Fruit fly (Drosophila melanogaster) whole organism, prepupa: ENCODE data around the gene GNBP3.

Source experiments
- CG10631 ChIP-seq: fragments of 200-800 bp; sonication (Bioruptor generic); optimal IDR thresholded peaks from 2 replicates; lab custom pipeline; 2016; ENCODE audit warnings: missing biosample characterization, missing genetic modification characterization
- CG11762 ChIP-seq: fragments of 200-800 bp; sonication (Bioruptor generic); optimal IDR thresholded peaks from 3 replicates; lab custom pipeline; 2016; ENCODE audit warnings: missing biosample characterization, missing genetic modification characterization; ENCODE audit not compliant: insufficient read depth
- CG11902 ChIP-seq: fragments of 200-800 bp; sonication (Bioruptor generic); optimal IDR thresholded peaks from 3 replicates; lab custom pipeline; 2016; ENCODE audit warnings: missing biosample characterization, missing genetic modification characterization
- CG15336 ChIP-seq: fragments of 200-800 bp; sonication (Bioruptor generic); IDR thresholded peaks from 2 replicates; pipeline ENCODE4 v1.3.6; 2022; ENCODE audit warnings: missing biosample characterization, missing genetic modification characterization
- CG16779 ChIP-seq: fragments of 200-800 bp; sonication (Bioruptor generic); optimal IDR thresholded peaks from 3 replicates; lab custom pipeline; 2017; ENCODE audit warnings: missing biosample characterization, mild to moderate bottlenecking, missing genetic modification characterization
- CG3032 ChIP-seq: fragments of 200-800 bp; optimal IDR thresholded peaks from 2 replicates; lab custom pipeline; 2019; ENCODE audit warnings: missing biosample characterization, mild to moderate bottlenecking, missing genetic modification characterization, moderate library complexity
- CG32006 ChIP-seq: fragments of 200-800 bp; sonication (Bioruptor generic); optimal IDR thresholded peaks from 3 replicates; lab custom pipeline; 2017; ENCODE audit warnings: missing biosample characterization, mild to moderate bottlenecking, missing genetic modification characterization
- CG34406 ChIP-seq: fragments of 200-800 bp; sonication (Bioruptor generic); optimal IDR thresholded peaks from 3 replicates; lab custom pipeline; 2016; ENCODE audit warnings: missing biosample characterization, missing genetic modification characterization
- CG3919 ChIP-seq: fragments of 200-800 bp; sonication (Bioruptor generic); optimal IDR thresholded peaks from 3 replicates; lab custom pipeline; 2016; ENCODE audit warnings: missing biosample characterization, missing genetic modification characterization
- CG4318 ChIP-seq: fragments of 200-800 bp; sonication (Bioruptor generic); optimal IDR thresholded peaks from 3 replicates; lab custom pipeline; 2017; ENCODE audit warnings: missing biosample characterization, mild to moderate bottlenecking, missing genetic modification characterization
- CG6163 ChIP-seq: fragments of 200-800 bp; sonication (Bioruptor generic); IDR thresholded peaks from 3 replicates; pipeline ENCODE4 v1.3.6; 2022; ENCODE audit warnings: missing biosample characterization, missing genetic modification characterization
- CG6276 ChIP-seq: fragments of 200-800 bp; sonication (Bioruptor generic); optimal IDR thresholded peaks from 2 replicates; lab custom pipeline; 2017; ENCODE audit warnings: missing biosample characterization, mild to moderate bottlenecking, missing genetic modification characterization
- CG6792 ChIP-seq: fragments of 200-800 bp; sonication (Bioruptor generic); optimal IDR thresholded peaks from 3 replicates; lab custom pipeline; 2016; ENCODE audit warnings: missing biosample characterization, missing genetic modification characterization
- CG6808 ChIP-seq: fragments of 200-800 bp; sonication (Bioruptor generic); optimal IDR thresholded peaks from 3 replicates; lab custom pipeline; 2017; ENCODE audit warnings: missing biosample characterization, missing genetic modification characterization, mild to moderate bottlenecking, moderate library complexity, missing genetic modification reagents
- CG8632 ChIP-seq: fragments of 200-800 bp; sonication (Bioruptor generic); optimal IDR thresholded peaks from 3 replicates; lab custom pipeline; 2016; ENCODE audit warnings: missing biosample characterization, missing genetic modification characterization
- Ets21C ChIP-seq: fragments of 200-800 bp; sonication (Bioruptor generic); optimal IDR thresholded peaks from 3 replicates; lab custom pipeline; 2016; ENCODE audit warnings: missing biosample characterization, missing genetic modification characterization
- Lpt ChIP-seq: fragments of 200-800 bp; sonication (Bioruptor generic); optimal IDR thresholded peaks from 3 replicates; lab custom pipeline; 2016; ENCODE audit warnings: missing biosample characterization, missing genetic modification characterization
- Met ChIP-seq: fragments of 200-800 bp; sonication (Bioruptor generic); optimal IDR thresholded peaks from 3 replicates; lab custom pipeline; 2016; ENCODE audit warnings: missing biosample characterization, missing genetic modification characterization
- Smox ChIP-seq: fragments of 200-800 bp; sonication (Bioruptor generic); optimal IDR thresholded peaks from 3 replicates; lab custom pipeline; 2016; ENCODE audit warnings: missing biosample characterization, missing genetic modification characterization
- Sox102F ChIP-seq: fragments of 200-800 bp; sonication (Bioruptor generic); optimal IDR thresholded peaks from 2 replicates; lab custom pipeline; 2016; ENCODE audit warnings: missing biosample characterization, mild to moderate bottlenecking, missing genetic modification characterization
- Sox14 ChIP-seq: fragments of 200-800 bp; sonication (Bioruptor generic); optimal IDR thresholded peaks from 3 replicates; lab custom pipeline; 2016; ENCODE audit warnings: missing biosample characterization, missing genetic modification characterization
- achi ChIP-seq: fragments of 200-800 bp; sonication (Bioruptor generic); optimal IDR thresholded peaks from 3 replicates; lab custom pipeline; 2016; ENCODE audit warnings: missing biosample characterization, missing genetic modification characterization
- dac ChIP-seq: fragments of 200-800 bp; sonication (Bioruptor generic); optimal IDR thresholded peaks from 2 replicates; lab custom pipeline; 2017; ENCODE audit warnings: missing biosample characterization, mild to moderate bottlenecking, missing genetic modification characterization
- eg ChIP-seq: fragments of 200-800 bp; sonication (Bioruptor generic); IDR thresholded peaks from 3 replicates; pipeline ENCODE4 v1.3.6; 2022; ENCODE audit warnings: missing biosample characterization, missing genetic modification characterization
- esn ChIP-seq: fragments of 200-800 bp; sonication (Bioruptor generic); optimal IDR thresholded peaks from 2 replicates; lab custom pipeline; 2016; ENCODE audit warnings: missing biosample characterization, mild to moderate bottlenecking, missing genetic modification characterization, moderate library complexity
- fkh ChIP-seq: fragments of 200-800 bp; sonication (Bioruptor generic); optimal IDR thresholded peaks from 3 replicates; lab custom pipeline; 2017; ENCODE audit warnings: missing biosample characterization, mild to moderate bottlenecking, missing genetic modification characterization, moderate library complexity
- net ChIP-seq: fragments of 200-800 bp; sonication (Bioruptor generic); optimal IDR thresholded peaks from 3 replicates; lab custom pipeline; 2016; ENCODE audit warnings: missing biosample characterization, missing genetic modification characterization
- spab ChIP-seq: fragments of 200-800 bp; sonication (Bioruptor generic); optimal IDR thresholded peaks from 2 replicates; lab custom pipeline; 2017; ENCODE audit warnings: missing biosample characterization, mild to moderate bottlenecking, missing genetic modification characterization, missing genetic modification reagents
- ss ChIP-seq, 2 experiments: fragments of 200-800 bp; sonication (Bioruptor generic); optimal IDR thresholded peaks; 2 replicates in 1 of 2; 3 replicates in 1 of 2; lab custom pipeline; 2017 to 2018; ENCODE audit warnings: mild to moderate bottlenecking in 2 of 2, missing biosample characterization in 2 of 2, missing genetic modification characterization in 2 of 2, moderate library complexity in 1 of 2
- vri ChIP-seq: fragments of 200-800 bp; sonication (Bioruptor generic); optimal IDR thresholded peaks from 3 replicates; lab custom pipeline; 2016; ENCODE audit warnings: missing biosample characterization, mild to moderate bottlenecking, missing genetic modification characterization

GNBP3 gene

dm6 chr3L:8947848-8948494 is 6.8 kb upstream of the GNBP3 start:
- TF ChIP-seq spab (GFP tag; lab: Kevin White, UChicago), result no peak
- no peak for TF ChIP-seq CG10631 (GFP tag; lab: Kevin White, UChicago)
- TF ChIP-seq net (GFP tag; lab: Kevin White, UChicago), result peak; percentile 55
- peak; percentile 58 for TF ChIP-seq fkh (GFP tag; lab: Kevin White, UChicago)

dm6 chr3L:8949823-8950222 is 5.0 kb upstream of the GNBP3 start:
- TF ChIP-seq CG11762 (GFP tag; lab: Kevin White, UChicago), result no peak
- TF ChIP-seq CG10631 (GFP tag; lab: Kevin White, UChicago), result no peak
- TF ChIP-seq Met (GFP tag; lab: Kevin White, UChicago), result no peak
- no peak for TF ChIP-seq ss (GFP tag; optimal IDR thresholded peaks at IDR 0.05; lab: Kevin White, UChicago)
- TF ChIP-seq CG3032 (tag; lab: Kevin White, UChicago), result no peak
- no peak for TF ChIP-seq esn (GFP tag; lab: Kevin White, UChicago)
- TF ChIP-seq Lpt, result no peak
- TF ChIP-seq Sox102F, result no peak

- TF ChIP-seq CG6163 (no peak), Smox (GFP tag; lab: Kevin White, UChicago) (no peak), CG15336 (GFP tag; lab: Robert Waterston, UW) (peak; percentile 41), achi (GFP tag; lab: Kevin White, UChicago) (no peak), CG6276 (GFP tag; lab: Kevin White, UChicago) (peak; percentile 3), CG3919 (no peak), CG34406 (GFP tag; lab: Kevin White, UChicago) (no peak), CG32006 (GFP tag; lab: Kevin White, UChicago) (peak; percentile 18), net (GFP tag; lab: Kevin White, UChicago) (no peak), eg (GFP tag; lab: Robert Waterston, UW) (0 out of 3 replicates have a peak, but pooled peaks have one; percentile 17)
- TF ChIP-seq, all 60 proteins: peak for 4
Measured at dm6 chr3L:8950955-8951354, 3.9 kb upstream of the GNBP3 start.

dm6 chr3L:8951507-8951906 is 3.3 kb upstream of the GNBP3 start:
- TF ChIP-seq dac (GFP tag; lab: Kevin White, UChicago), result no peak
- peak; percentile 50 for TF ChIP-seq fkh (GFP tag; lab: Kevin White, UChicago)

- TF ChIP-seq Ets21C (GFP tag; lab: Kevin White, UChicago) (no peak), CG4318 (GFP tag; lab: Kevin White, UChicago) (no peak), CG8632 (GFP tag; lab: Kevin White, UChicago) (no peak), CG16779 (no peak), CG6808 (GFP tag; lab: Kevin White, UChicago) (no peak), vri (no peak), CG6792 (GFP tag; lab: Kevin White, UChicago) (no peak), Sox14 (GFP tag; lab: Kevin White, UChicago) (no peak), CG11902 (GFP tag; lab: Kevin White, UChicago) (no peak), net (GFP tag; lab: Kevin White, UChicago) (no peak)
- TF ChIP-seq, all 60 proteins: peak for 0
Measured at dm6 chr3L:8952549-8953198, 2.1 kb upstream of the GNBP3 start.
